Fruit fly (Drosophila melanogaster) whole organism, prepupa: Measurements from ENCODE around the gene CG17996.

Source experiments
- Blimp-1 ChIP-seq: fragments of 200-800 bp; sonication (Bioruptor generic); optimal IDR thresholded peaks from 3 replicates; lab custom pipeline; 2017; ENCODE audit warnings: missing biosample characterization, missing genetic modification characterization, mild to moderate bottlenecking, moderate library complexity, missing genetic modification reagents
- CG10669 ChIP-seq: fragments of 200-800 bp; sonication (Bioruptor generic); optimal IDR thresholded peaks from 3 replicates; lab custom pipeline; 2018; ENCODE audit warnings: missing biosample characterization, mild to moderate bottlenecking, missing genetic modification characterization, moderate library complexity
- CG11294 ChIP-seq: fragments of 200-800 bp; sonication (Bioruptor generic); IDR thresholded peaks from 2 replicates; pipeline ENCODE4 v1.3.6; 2022; ENCODE audit warnings: missing biosample characterization, missing genetic modification characterization
- CG1621 ChIP-seq: fragments of 200-800 bp; sonication (Bioruptor generic); optimal IDR thresholded peaks from 3 replicates; lab custom pipeline; 2018; ENCODE audit warnings: missing biosample characterization, mild to moderate bottlenecking, missing genetic modification characterization
- CG16779 ChIP-seq: fragments of 200-800 bp; sonication (Bioruptor generic); optimal IDR thresholded peaks from 3 replicates; lab custom pipeline; 2017; ENCODE audit warnings: missing biosample characterization, mild to moderate bottlenecking, missing genetic modification characterization
- CG3032 ChIP-seq: fragments of 200-800 bp; optimal IDR thresholded peaks from 2 replicates; lab custom pipeline; 2019; ENCODE audit warnings: missing biosample characterization, mild to moderate bottlenecking, missing genetic modification characterization, moderate library complexity
- CG32006 ChIP-seq: fragments of 200-800 bp; sonication (Bioruptor generic); optimal IDR thresholded peaks from 3 replicates; lab custom pipeline; 2017; ENCODE audit warnings: missing biosample characterization, mild to moderate bottlenecking, missing genetic modification characterization
- CG34406 ChIP-seq: fragments of 200-800 bp; sonication (Bioruptor generic); optimal IDR thresholded peaks from 3 replicates; lab custom pipeline; 2016; ENCODE audit warnings: missing biosample characterization, missing genetic modification characterization
- CG3919 ChIP-seq: fragments of 200-800 bp; sonication (Bioruptor generic); optimal IDR thresholded peaks from 3 replicates; lab custom pipeline; 2016; ENCODE audit warnings: missing biosample characterization, missing genetic modification characterization
- CG4318 ChIP-seq: fragments of 200-800 bp; sonication (Bioruptor generic); optimal IDR thresholded peaks from 3 replicates; lab custom pipeline; 2017; ENCODE audit warnings: missing biosample characterization, mild to moderate bottlenecking, missing genetic modification characterization
- CG6163 ChIP-seq: fragments of 200-800 bp; sonication (Bioruptor generic); IDR thresholded peaks from 3 replicates; pipeline ENCODE4 v1.3.6; 2022; ENCODE audit warnings: missing biosample characterization, missing genetic modification characterization
- CG6276 ChIP-seq: fragments of 200-800 bp; sonication (Bioruptor generic); optimal IDR thresholded peaks from 2 replicates; lab custom pipeline; 2017; ENCODE audit warnings: missing biosample characterization, mild to moderate bottlenecking, missing genetic modification characterization
- CG6792 ChIP-seq: fragments of 200-800 bp; sonication (Bioruptor generic); optimal IDR thresholded peaks from 3 replicates; lab custom pipeline; 2016; ENCODE audit warnings: missing biosample characterization, missing genetic modification characterization
- CG6808 ChIP-seq: fragments of 200-800 bp; sonication (Bioruptor generic); optimal IDR thresholded peaks from 3 replicates; lab custom pipeline; 2017; ENCODE audit warnings: missing biosample characterization, missing genetic modification characterization, mild to moderate bottlenecking, moderate library complexity, missing genetic modification reagents
- CG6854 ChIP-seq: fragments of 200-800 bp; sonication (Bioruptor generic); optimal IDR thresholded peaks from 2 replicates; lab custom pipeline; 2017; ENCODE audit warnings: missing biosample characterization, mild to moderate bottlenecking, missing genetic modification characterization
- CG8119 ChIP-seq: fragments of 200-800 bp; sonication (Bioruptor generic); IDR thresholded peaks from 3 replicates; pipeline ENCODE4 v1.3.6; 2022; ENCODE audit warnings: missing biosample characterization, missing genetic modification characterization
- CG8319 ChIP-seq: fragments of 200-800 bp; sonication (Bioruptor generic); optimal IDR thresholded peaks from 3 replicates; lab custom pipeline; 2016; ENCODE audit warnings: missing biosample characterization, missing genetic modification characterization
- CG8632 ChIP-seq: fragments of 200-800 bp; sonication (Bioruptor generic); optimal IDR thresholded peaks from 3 replicates; lab custom pipeline; 2016; ENCODE audit warnings: missing biosample characterization, missing genetic modification characterization
- CG9139 ChIP-seq: fragments of 200-800 bp; sonication (Bioruptor generic); optimal IDR thresholded peaks from 3 replicates; lab custom pipeline; 2017; ENCODE audit warnings: missing biosample characterization, mild to moderate bottlenecking, missing genetic modification characterization
- Eip75B ChIP-seq: fragments of 200-800 bp; sonication (Bioruptor generic); optimal IDR thresholded peaks from 3 replicates; lab custom pipeline; 2016; ENCODE audit warnings: missing biosample characterization, missing genetic modification characterization
- Eip78C ChIP-seq: fragments of 200-800 bp; sonication (Bioruptor generic); peaks from one replicate; lab custom pipeline; 2016; ENCODE audit warnings: missing biosample characterization, missing genetic modification characterization
- Eip93F ChIP-seq: fragments of 200-800 bp; sonication (Bioruptor generic); optimal IDR thresholded peaks from 2 replicates; lab custom pipeline; 2016; ENCODE audit warnings: missing biosample characterization, mild to moderate bottlenecking, missing genetic modification characterization
- Ets21C ChIP-seq: fragments of 200-800 bp; sonication (Bioruptor generic); optimal IDR thresholded peaks from 3 replicates; lab custom pipeline; 2016; ENCODE audit warnings: missing biosample characterization, missing genetic modification characterization
- Ets96B ChIP-seq: fragments of 200-800 bp; optimal IDR thresholded peaks from 2 replicates; lab custom pipeline; 2019; ENCODE audit warnings: missing biosample characterization, mild to moderate bottlenecking, missing genetic modification characterization, moderate library complexity
- Hr38 ChIP-seq: sonication (Bioruptor generic); optimal IDR thresholded peaks from 2 replicates; lab custom pipeline; 2016; ENCODE audit warnings: missing biosample characterization, missing genetic modification characterization
- Hr39 ChIP-seq: fragments of 200-800 bp; sonication (Bioruptor generic); optimal IDR thresholded peaks from 2 replicates; lab custom pipeline; 2016; ENCODE audit warnings: missing biosample characterization, missing genetic modification characterization
- Hr4 ChIP-seq: fragments of 200-800 bp; sonication (Bioruptor generic); optimal IDR thresholded peaks from 3 replicates; lab custom pipeline; 2016; ENCODE audit warnings: missing biosample characterization, missing genetic modification characterization
- Lpt ChIP-seq: fragments of 200-800 bp; sonication (Bioruptor generic); optimal IDR thresholded peaks from 3 replicates; lab custom pipeline; 2016; ENCODE audit warnings: missing biosample characterization, missing genetic modification characterization
- Met ChIP-seq: fragments of 200-800 bp; sonication (Bioruptor generic); optimal IDR thresholded peaks from 3 replicates; lab custom pipeline; 2016; ENCODE audit warnings: missing biosample characterization, missing genetic modification characterization
- Smox ChIP-seq: fragments of 200-800 bp; sonication (Bioruptor generic); optimal IDR thresholded peaks from 3 replicates; lab custom pipeline; 2016; ENCODE audit warnings: missing biosample characterization, missing genetic modification characterization
- Sox102F ChIP-seq: fragments of 200-800 bp; sonication (Bioruptor generic); optimal IDR thresholded peaks from 2 replicates; lab custom pipeline; 2016; ENCODE audit warnings: missing biosample characterization, mild to moderate bottlenecking, missing genetic modification characterization
- Sox14 ChIP-seq: fragments of 200-800 bp; sonication (Bioruptor generic); optimal IDR thresholded peaks from 3 replicates; lab custom pipeline; 2016; ENCODE audit warnings: missing biosample characterization, missing genetic modification characterization
- achi ChIP-seq: fragments of 200-800 bp; sonication (Bioruptor generic); optimal IDR thresholded peaks from 3 replicates; lab custom pipeline; 2016; ENCODE audit warnings: missing biosample characterization, missing genetic modification characterization
- acj6 ChIP-seq: fragments of 200-800 bp; sonication (Bioruptor generic); optimal IDR thresholded peaks from 3 replicates; lab custom pipeline; 2016; ENCODE audit warnings: missing biosample characterization, missing genetic modification characterization
- cyc ChIP-seq: fragments of 200-800 bp; sonication (Bioruptor generic); optimal IDR thresholded peaks from 3 replicates; lab custom pipeline; 2016; ENCODE audit warnings: missing biosample characterization, missing genetic modification characterization
- dac ChIP-seq: fragments of 200-800 bp; sonication (Bioruptor generic); optimal IDR thresholded peaks from 2 replicates; lab custom pipeline; 2017; ENCODE audit warnings: missing biosample characterization, mild to moderate bottlenecking, missing genetic modification characterization
- dsx ChIP-seq: fragments of 200-800 bp; optimal IDR thresholded peaks from 3 replicates; lab custom pipeline; 2019; ENCODE audit warnings: missing biosample characterization, mild to moderate bottlenecking, missing genetic modification characterization, moderate library complexity; ENCODE audit not compliant: poor library complexity, severe bottlenecking
- esn ChIP-seq: fragments of 200-800 bp; sonication (Bioruptor generic); optimal IDR thresholded peaks from 2 replicates; lab custom pipeline; 2016; ENCODE audit warnings: missing biosample characterization, mild to moderate bottlenecking, missing genetic modification characterization, moderate library complexity
- fd85E ChIP-seq: fragments of 200-800 bp; sonication (Bioruptor generic); optimal IDR thresholded peaks from 3 replicates; lab custom pipeline; 2016; ENCODE audit warnings: missing biosample characterization, missing genetic modification characterization
- lz ChIP-seq: fragments of 200-800 bp; sonication (Bioruptor generic); optimal IDR thresholded peaks from 3 replicates; lab custom pipeline; 2016; ENCODE audit warnings: missing biosample characterization, missing genetic modification characterization
- net ChIP-seq: fragments of 200-800 bp; sonication (Bioruptor generic); optimal IDR thresholded peaks from 3 replicates; lab custom pipeline; 2016; ENCODE audit warnings: missing biosample characterization, missing genetic modification characterization
- pdm3 ChIP-seq: fragments of 200-800 bp; sonication (Bioruptor generic); optimal IDR thresholded peaks from 3 replicates; lab custom pipeline; 2016; ENCODE audit warnings: missing biosample characterization, missing genetic modification characterization
- salr ChIP-seq, 2 experiments: fragments of 200-800 bp; sonication (Bioruptor generic); optimal IDR thresholded peaks; 3 replicates each; lab custom pipeline; 2016 to 2018; ENCODE audit warnings: missing biosample characterization in 2 of 2, missing genetic modification characterization in 2 of 2, mild to moderate bottlenecking in 1 of 2
- spab ChIP-seq: fragments of 200-800 bp; sonication (Bioruptor generic); optimal IDR thresholded peaks from 2 replicates; lab custom pipeline; 2017; ENCODE audit warnings: missing biosample characterization, mild to moderate bottlenecking, missing genetic modification characterization, missing genetic modification reagents

Gene CG17996

DNA sequence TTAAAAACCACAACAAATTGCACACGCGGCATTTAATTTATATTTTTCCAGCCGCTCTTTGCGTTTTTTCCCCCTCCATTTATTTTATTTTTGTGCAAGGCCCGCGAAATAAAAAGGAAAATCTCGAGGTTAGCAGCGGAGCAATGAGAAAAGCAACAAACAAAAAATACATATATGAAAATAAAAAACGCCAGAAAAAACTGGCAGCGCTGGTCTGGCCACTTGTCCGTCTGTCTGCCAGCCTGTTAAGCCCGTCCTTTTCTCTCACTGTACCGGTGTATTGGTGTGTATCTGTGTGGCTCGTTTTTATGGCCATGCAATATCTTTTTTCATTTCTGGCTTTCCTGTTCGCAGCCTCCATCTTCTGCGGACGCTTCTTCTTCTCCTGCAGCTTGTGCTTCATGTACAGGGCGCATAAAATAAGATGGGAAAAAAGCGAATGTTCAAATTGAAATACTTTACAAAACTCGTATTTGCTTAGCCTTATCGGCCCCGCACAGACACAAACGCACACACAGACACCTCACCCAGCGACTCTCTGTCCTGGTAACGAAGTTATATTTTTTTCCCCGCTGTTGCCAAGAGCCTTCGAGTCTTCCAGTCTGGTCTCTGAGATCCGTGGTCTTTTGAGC is 44.3 kb downstream of the CG17996 start (continued):
- peak; percentile 82 for TF ChIP-seq CG8119 (GFP tag; lab: Robert Waterston, UW)
- TF ChIP-seq Hr4 (GFP tag; lab: Kevin White, UChicago): peak; percentile 47
- TF ChIP-seq pdm3: peak; percentile 55
- TF ChIP-seq CG32006: peak; percentile 62
- TF ChIP-seq Ets96B: peak; percentile 55
- TF ChIP-seq Eip78C (GFP tag; lab: Kevin White, UChicago): peak; percentile 91
- TF ChIP-seq dac: peak; percentile 50
- peak; percentile 47 for TF ChIP-seq achi (GFP tag; lab: Kevin White, UChicago)
- peak; percentile 50 for TF ChIP-seq Eip75B
- TF ChIP-seq lz: peak; percentile 28
- TF ChIP-seq Hr38 (GFP tag; lab: Kevin White, UChicago): no peak
- no peak for TF ChIP-seq Eip93F
- TF ChIP-seq CG10669 (GFP tag; lab: Kevin White, UChicago): peak; percentile 57
- TF ChIP-seq CG6792 (GFP tag; lab: Kevin White, UChicago): peak; percentile 26
- no peak for TF ChIP-seq fd85E
- TF ChIP-seq acj6: peak; percentile 17
- peak; percentile 33 for TF ChIP-seq Met (GFP tag; lab: Kevin White, UChicago)
- no peak for TF ChIP-seq CG4318
- peak; percentile 78 for TF ChIP-seq CG6276 (GFP tag; lab: Kevin White, UChicago)

DNA sequence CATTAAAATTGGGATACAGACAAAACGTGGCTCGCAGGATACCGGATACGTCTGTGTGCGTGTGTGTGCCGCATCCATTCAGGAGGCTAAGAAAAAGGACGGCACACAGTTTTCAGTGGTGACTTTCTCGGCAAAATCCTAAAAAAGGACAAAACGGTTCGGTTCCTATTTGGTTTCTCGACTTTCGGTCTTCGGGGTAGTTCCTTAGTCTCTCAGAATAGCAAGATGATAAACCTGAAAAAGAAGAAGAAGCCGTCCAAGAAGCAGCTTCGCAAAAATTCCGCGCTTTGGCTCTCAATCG is 45.3 kb downstream of the CG17996 start:
- TF ChIP-seq CG3919 (GFP tag; lab: Kevin White, UChicago) (no peak), CG6163 (GFP tag; lab: Robert Waterston, UW) (no peak), Sox102F (GFP tag; lab: Kevin White, UChicago) (no peak), CG6854 (GFP tag; lab: Kevin White, UChicago) (no peak), CG32006 (no peak), CG1621 (no peak), CG8319 (GFP tag; lab: Kevin White, UChicago) (no peak), salr (GFP tag; optimal IDR thresholded peaks at IDR 0.05; lab: Kevin White, UChicago) (no peak), net (GFP tag; lab: Kevin White, UChicago) (no peak), CG6276 (GFP tag; lab: Kevin White, UChicago) (no peak), Hr39 (no peak), pdm3 (no peak), Sox14 (GFP tag; lab: Kevin White, UChicago) (no peak), Ets21C (no peak), achi (GFP tag; lab: Kevin White, UChicago) (no peak), Eip78C (GFP tag; lab: Kevin White, UChicago) (no peak), fd85E (no peak), CG8632 (GFP tag; lab: Kevin White, UChicago) (no peak), spab (GFP tag; lab: Kevin White, UChicago) (no peak)

DNA sequence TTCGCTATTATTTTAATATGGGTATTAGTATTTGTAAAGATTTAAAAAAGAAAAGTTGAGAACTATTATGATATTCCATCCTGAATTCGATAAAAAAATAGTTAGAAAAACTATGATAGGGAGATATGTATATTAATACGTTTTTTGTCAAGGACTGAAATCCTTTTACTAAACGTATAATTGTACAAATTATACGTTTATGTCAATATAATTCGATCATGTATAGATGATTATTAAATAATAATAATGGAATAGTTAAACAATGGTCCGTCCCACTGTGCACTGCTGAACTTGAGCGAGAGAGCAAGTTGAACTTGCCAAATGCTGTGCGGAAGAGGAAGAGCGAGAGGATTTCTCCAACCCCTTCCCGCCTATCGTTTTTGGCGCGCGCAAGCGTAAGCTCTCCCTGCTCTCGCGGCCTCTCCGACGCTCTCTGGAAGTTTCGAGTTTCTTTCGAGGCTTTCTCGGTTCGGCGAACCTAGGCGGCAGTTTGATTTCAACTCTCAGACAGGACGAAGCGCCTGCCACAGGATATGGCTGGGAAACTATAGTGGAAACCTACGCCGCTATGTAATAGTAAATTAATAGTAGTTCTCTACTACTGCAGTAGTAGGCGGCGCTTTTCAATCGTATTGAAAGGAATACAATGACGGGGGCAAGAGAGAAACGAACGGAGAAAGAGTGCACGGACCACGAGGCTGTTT is 45.8 kb downstream of the CG17996 start:
- TF ChIP-seq acj6 (peak; percentile 85), CG6163 (GFP tag; lab: Robert Waterston, UW) (peak; percentile 54), Sox14 (GFP tag; lab: Kevin White, UChicago) (no peak), lz (peak; percentile 21), dac (no peak), Hr39 (no peak), CG8319 (GFP tag; lab: Kevin White, UChicago) (peak; percentile 49), Eip75B (peak; percentile 42), Hr38 (GFP tag; lab: Kevin White, UChicago) (no peak), Lpt (GFP tag; lab: Kevin White, UChicago) (peak; percentile 83), CG32006 (peak; percentile 87), CG6808 (GFP tag; lab: Kevin White, UChicago) (peak; percentile 81), Smox (GFP tag; lab: Kevin White, UChicago) (peak; percentile 61), CG3919 (GFP tag; lab: Kevin White, UChicago) (peak; percentile 81), CG16779 (peak; percentile 73), esn (GFP tag; lab: Kevin White, UChicago) (peak; percentile 74), CG34406 (GFP tag; lab: Kevin White, UChicago) (peak; percentile 83), Met (GFP tag; lab: Kevin White, UChicago) (peak; percentile 75), cyc (GFP tag; lab: Kevin White, UChicago) (peak; percentile 7), CG3032 (tag; lab: Kevin White, UChicago) (peak; percentile 89), Blimp-1 (no peak), Hr4 (GFP tag; lab: Kevin White, UChicago) (peak; percentile 70), Eip93F (no peak), CG8119 (GFP tag; lab: Robert Waterston, UW) (peak; percentile 71; the same call in 2 of the 3 replicates), CG1621 (peak; percentile 5), dsx (GFP tag; lab: Kevin White, UChicago) (peak; percentile 81), CG9139 (GFP tag; lab: Kevin White, UChicago) (peak; percentile 48), Ets96B (peak; percentile 85), CG11294 (GFP tag; lab: Robert Waterston, UW) (peak; percentile 49), net (GFP tag; lab: Kevin White, UChicago) (peak; percentile 85)
